4 worm cellular contexts compared by ENCODE assay signal in genomic region chrX:4388834-4389409, ce11.
TF ChIP-seq lines count a peak whose summit lies in the region.

dpy-23 (plus strand) TSS chrX:4389359.

TF ChIP-seq in whole organism, L2 larva, 48 proteins besides CTCF, POLR2A, EP300 and RAD21 (continued from another document):
- TF ChIP-seq mdl-1 (tag; optimal IDR thresholded peaks at IDR 0.05; lab: Kevin White, UChicago), result peak; percentile 46 to 85
- TF ChIP-seq nhr-23 (tag; optimal IDR thresholded peaks at IDR 0.05; lab: Kevin White, UChicago), result no peak
- peak; percentile 97 for TF ChIP-seq nhr-129 (tag; optimal IDR thresholded peaks at IDR 0.05; lab: Kevin White, UChicago)
- TF ChIP-seq dmd-4 (tag; optimal IDR thresholded peaks at IDR 0.05; lab: Kevin White, UChicago), result no peak
- peak; percentile 97 for TF ChIP-seq unc-55 (GFP tag; optimal IDR thresholded peaks at IDR 0.05; lab: Kevin White, UChicago)
- peak; percentile 84 for TF ChIP-seq ceh-16 (tag; optimal IDR thresholded peaks at IDR 0.05; lab: Kevin White, UChicago)
- no peak for TF ChIP-seq ztf-11 (tag; optimal IDR thresholded peaks at IDR 0.05; lab: Kevin White, UChicago)
- TF ChIP-seq unc-62 (GFP tag; optimal IDR thresholded peaks at IDR 0.05; lab: Kevin White, UChicago), result peak; percentile 82
- TF ChIP-seq lin-13 (GFP tag; optimal IDR thresholded peaks at IDR 0.05; lab: Kevin White, UChicago), result peak; percentile 93
- peak; percentile 89 for TF ChIP-seq Y55F3AM.14 (GFP tag; optimal IDR thresholded peaks at IDR 0.05; lab: Kevin White, UChicago)
- TF ChIP-seq C34F6.9 (tag; optimal IDR thresholded peaks at IDR 0.05; lab: Kevin White, UChicago), result peak; percentile 97
- TF ChIP-seq ztf-4 (tag; optimal IDR thresholded peaks at IDR 0.05; lab: Kevin White, UChicago), result peak; percentile 92
- peak; percentile 91 for TF ChIP-seq sma-3 (GFP tag; optimal IDR thresholded peaks at IDR 0.05; lab: Kevin White, UChicago)
- peak; percentile 83 for TF ChIP-seq egl-27 (tag; optimal IDR thresholded peaks at IDR 0.05; lab: Kevin White, UChicago)
- peak; percentile 93 for TF ChIP-seq sem-4 (tag; optimal IDR thresholded peaks at IDR 0.05; lab: Kevin White, UChicago)
- no peak for TF ChIP-seq alr-1 (tag; optimal IDR thresholded peaks at IDR 0.05; lab: Kevin White, UChicago)
- peak; percentile 96 for TF ChIP-seq crh-2 (tag; optimal IDR thresholded peaks at IDR 0.05; lab: Kevin White, UChicago)
- peak; percentile 69 for TF ChIP-seq gmeb-1 (tag; optimal IDR thresholded peaks at IDR 0.05; lab: Kevin White, UChicago)
- no peak for TF ChIP-seq skn-1 (tag; optimal IDR thresholded peaks at IDR 0.05; lab: Kevin White, UChicago)
- no peak for TF ChIP-seq unc-39 (tag; optimal IDR thresholded peaks at IDR 0.05; lab: Kevin White, UChicago)
- TF ChIP-seq nhr-11 (tag; optimal IDR thresholded peaks at IDR 0.05; lab: Kevin White, UChicago), result no peak
- no peak for TF ChIP-seq aly-2 (tag; optimal IDR thresholded peaks at IDR 0.05; lab: Kevin White, UChicago)
- TF ChIP-seq nhr-77 (tag; optimal IDR thresholded peaks at IDR 0.05; lab: Kevin White, UChicago), result peak; percentile 49
- peak; percentile 95 for TF ChIP-seq zag-1 (tag; optimal IDR thresholded peaks at IDR 0.05; lab: Kevin White, UChicago)
- TF ChIP-seq lin-11 (tag; optimal IDR thresholded peaks at IDR 0.05; lab: Kevin White, UChicago), result peak; percentile 96
- peak; percentile 57 for TF ChIP-seq nhr-237 (tag; optimal IDR thresholded peaks at IDR 0.05; lab: Kevin White, UChicago)
TF ChIP-seq in whole organism, L2 larva: peak in this region for 31.

TF ChIP-seq in whole organism, L4 larva, 104 proteins besides CTCF, POLR2A, EP300 and RAD21 (continued from another document and continues in another):
- TF ChIP-seq snpc-1.2 (GFP tag; IDR thresholded peaks at IDR 0.05; lab: Robert Waterston, UW) (no peak), ztf-7 (tag; optimal IDR thresholded peaks at IDR 0.05; lab: Kevin White, UChicago) (peak; percentile 52), fos-1 (tag; optimal IDR thresholded peaks at IDR 0.05; lab: Kevin White, UChicago) (no peak), ceh-62 (tag; optimal IDR thresholded peaks at IDR 0.05; lab: Kevin White, UChicago) (no peak), ceh-82 (tag; optimal IDR thresholded peaks at IDR 0.05; lab: Kevin White, UChicago) (no peak), ama-1 (optimal IDR thresholded peaks at IDR 0.05; lab: Kevin White, UChicago) (no peak), ztf-11 (tag; optimal IDR thresholded peaks at IDR 0.05; lab: Kevin White, UChicago) (no peak), pha-4 (GFP tag; IDR thresholded peaks at IDR 0.05; lab: Robert Waterston, UW) (peak; percentile 73), pha-4 (tag; optimal IDR thresholded peaks at IDR 0.05; lab: Kevin White, UChicago) (peak; percentile 69), hlh-30 (tag; optimal IDR thresholded peaks at IDR 0.05; lab: Kevin White, UChicago; ENCODE audit: insufficient read depth) (peak; percentile 97), lim-7 (GFP tag; IDR thresholded peaks at IDR 0.05; lab: Robert Waterston, UW) (peak; percentile 63), nhr-6 (tag; optimal IDR thresholded peaks at IDR 0.05; lab: Kevin White, UChicago) (peak; percentile 95), arid-1 (GFP tag; conservative IDR thresholded peaks at IDR 0.05; lab: Robert Waterston, UW) (peak; percentile 90), jun-1 (tag; optimal IDR thresholded peaks at IDR 0.05; lab: Kevin White, UChicago) (peak; percentile 82), ceh-32 (tag; optimal IDR thresholded peaks at IDR 0.05; lab: Kevin White, UChicago; ENCODE audit: poor library complexity) (no peak), dmd-8 (GFP tag; IDR thresholded peaks at IDR 0.05; lab: Robert Waterston, UW) (no peak), T20F7.1 (GFP tag; optimal IDR thresholded peaks at IDR 0.05; lab: Kevin White, UChicago) (peak; percentile 75), F37D6.2 (tag; optimal IDR thresholded peaks at IDR 0.05; lab: Kevin White, UChicago) (peak; percentile 84), unc-130 (GFP tag; optimal IDR thresholded peaks at IDR 0.05; lab: Kevin White, UChicago) (no peak), Y48G9A.11 (GFP tag; IDR thresholded peaks at IDR 0.05; lab: Robert Waterston, UW) (no peak), nhr-76 (tag; optimal IDR thresholded peaks at IDR 0.05; lab: Kevin White, UChicago) (no peak), egl-43 (GFP tag; IDR thresholded peaks at IDR 0.05; lab: Robert Waterston, UW) (peak; percentile 89), zfp-3 (GFP tag; conservative IDR thresholded peaks at IDR 0.05; lab: Robert Waterston, UW) (peak; percentile 67; the same call in 1 of the 2 replicates), duxl-1 (tag; optimal IDR thresholded peaks at IDR 0.05; lab: Kevin White, UChicago; ENCODE audit: poor library complexity) (peak; percentile 58), daf-16 (GFP tag; optimal IDR thresholded peaks at IDR 0.05; lab: Kevin White, UChicago) (peak; percentile 1 to 47), daf-16 (tag; optimal IDR thresholded peaks at IDR 0.05; lab: Kevin White, UChicago) (peak; percentile 73), saeg-2 (GFP tag; IDR thresholded peaks at IDR 0.05; lab: Robert Waterston, UW) (0 out of 2 replicates have a peak, but pooled peaks have one; percentile 39), ZK337.2 (GFP tag; IDR thresholded peaks at IDR 0.05; lab: Robert Waterston, UW) (no peak), hif-1 (tag; optimal IDR thresholded peaks at IDR 0.05; lab: Kevin White, UChicago) (peak in 1 of 2 experiments; percentile 80), nhr-10 (tag; optimal IDR thresholded peaks at IDR 0.05; lab: Kevin White, UChicago) (peak; percentile 85), mdt-29 (GFP tag; IDR thresholded peaks at IDR 0.05; lab: Robert Waterston, UW) (0 out of 2 replicates have a peak, but pooled peaks have one; percentile 41), lin-39 (tag; optimal IDR thresholded peaks at IDR 0.05; lab: Kevin White, UChicago) (no peak), nhr-41 (GFP tag; IDR thresholded peaks at IDR 0.05; lab: Robert Waterston, UW) (peak; percentile 49; the same call in 1 of the 2 replicates), dmd-6 (GFP tag; IDR thresholded peaks at IDR 0.05; lab: Robert Waterston, UW) (peak; percentile 90), sdz-12 (GFP tag; optimal IDR thresholded peaks at IDR 0.05; lab: Kevin White, UChicago) (no peak), spr-3 (GFP tag; optimal IDR thresholded peaks at IDR 0.05; lab: Kevin White, UChicago) (no peak)

TF ChIP-seq in whole organism, late embryonic, 69 proteins besides CTCF, POLR2A, EP300 and RAD21 (continued from another document):
- TF ChIP-seq pag-3 (tag; optimal IDR thresholded peaks at IDR 0.05; lab: Kevin White, UChicago; ENCODE audit: borderline replicate concordance) (no peak), pros-1 (tag; optimal IDR thresholded peaks at IDR 0.05; lab: Kevin White, UChicago) (peak; percentile 90), unc-55 (GFP tag; optimal IDR thresholded peaks at IDR 0.05; lab: Kevin White, UChicago) (peak; percentile 90), ama-1 (optimal IDR thresholded peaks at IDR 0.05; lab: Kevin White, UChicago) (no peak), madf-2 (tag; optimal IDR thresholded peaks at IDR 0.05; lab: Kevin White, UChicago) (peak; percentile 97), fax-1 (tag; optimal IDR thresholded peaks at IDR 0.05; lab: Kevin White, UChicago) (peak; percentile 2), fkh-10 (GFP tag; optimal IDR thresholded peaks at IDR 0.05; lab: Kevin White, UChicago) (no peak), sox-2 (GFP tag; IDR thresholded peaks at IDR 0.05; lab: Robert Waterston, UW) (no peak), unc-86 (tag; optimal IDR thresholded peaks at IDR 0.05; lab: Kevin White, UChicago) (peak; percentile 3), sox-4 (tag; optimal IDR thresholded peaks at IDR 0.05; lab: Kevin White, UChicago) (no peak), tbx-2 (tag; optimal IDR thresholded peaks at IDR 0.05; lab: Kevin White, UChicago) (peak; percentile 86), nhr-232 (tag; optimal IDR thresholded peaks at IDR 0.05; lab: Kevin White, UChicago) (no peak), ztf-16 (tag; optimal IDR thresholded peaks at IDR 0.05; lab: Kevin White, UChicago) (peak; percentile 45), ceh-30 (tag; optimal IDR thresholded peaks at IDR 0.05; lab: Kevin White, UChicago) (peak; percentile 43), lim-6 (tag; optimal IDR thresholded peaks at IDR 0.05; lab: Kevin White, UChicago) (no peak), Y22D7AL.16 (tag; optimal IDR thresholded peaks at IDR 0.05; lab: Kevin White, UChicago) (no peak), ttx-3 (tag; optimal IDR thresholded peaks at IDR 0.05; lab: Kevin White, UChicago) (no peak), hlh-8 (tag; optimal IDR thresholded peaks at IDR 0.05; lab: Kevin White, UChicago) (peak; percentile 40), lin-11 (tag; optimal IDR thresholded peaks at IDR 0.05; lab: Kevin White, UChicago) (no peak), ceh-48 (tag; optimal IDR thresholded peaks at IDR 0.05; lab: Kevin White, UChicago) (no peak), C08G9.2 (tag; optimal IDR thresholded peaks at IDR 0.05; lab: Kevin White, UChicago) (no peak), che-1 (tag; optimal IDR thresholded peaks at IDR 0.05; lab: Kevin White, UChicago) (peak; percentile 3), elt-2 (tag; optimal IDR thresholded peaks at IDR 0.05; lab: Kevin White, UChicago) (peak; percentile 71), pqm-1 (tag; optimal IDR thresholded peaks at IDR 0.05; lab: Kevin White, UChicago) (peak; percentile 32), nhr-11 (tag; optimal IDR thresholded peaks at IDR 0.05; lab: Kevin White, UChicago) (no peak), mec-3 (tag; optimal IDR thresholded peaks at IDR 0.05; lab: Kevin White, UChicago; ENCODE audit: borderline replicate concordance) (no peak), ceh-31 (tag; optimal IDR thresholded peaks at IDR 0.05; lab: Kevin White, UChicago) (peak; percentile 93), sdc-2 (tag; optimal IDR thresholded peaks at IDR 0.05; lab: Kevin White, UChicago) (peak; percentile 94), ceh-22 (tag; optimal IDR thresholded peaks at IDR 0.05; lab: Kevin White, UChicago) (no peak), pax-1 (tag; optimal IDR thresholded peaks at IDR 0.05; lab: Kevin White, UChicago) (peak; percentile 62), ceh-24 (tag; optimal IDR thresholded peaks at IDR 0.05; lab: Kevin White, UChicago) (no peak), hlh-13 (GFP tag; optimal IDR thresholded peaks at IDR 0.05; lab: Kevin White, UChicago) (no peak)
TF ChIP-seq in whole organism, late embryonic: peak in this region for 29.

TF ChIP-seq in whole organism, mixed stage, embryonic, 35 proteins besides CTCF, POLR2A, EP300 and RAD21 (continued from another document):
- TF ChIP-seq elt-1 (tag; optimal IDR thresholded peaks at IDR 0.05; lab: Kevin White, UChicago; ENCODE audit: borderline replicate concordance, insufficient read depth) (no peak), lsy-2 (tag; optimal IDR thresholded peaks at IDR 0.05; lab: Kevin White, UChicago) (peak; percentile 78), ceh-43 (GFP tag; optimal IDR thresholded peaks at IDR 0.05; lab: Kevin White, UChicago) (peak; percentile 28), sptf-1 (tag; optimal IDR thresholded peaks at IDR 0.05; lab: Kevin White, UChicago) (peak; percentile 59)
